Worm (Caenorhabditis elegans) whole organism, L3 larva: Measurements from ENCODE around the gene prx-2.

Experiments used
- R02D3.7 ChIP-seq: fragments of 150-350 bp; optimal IDR thresholded peaks from 2 replicates; lab custom pipeline; 2014; ENCODE audit warnings: missing biosample characterization, missing genetic modification characterization
- ZK546.5 ChIP-seq: sonication (generic microtip); optimal IDR thresholded peaks from 2 replicates; lab custom pipeline; 2017; ENCODE audit warnings: missing biosample characterization, missing genetic modification characterization
- aly-2 ChIP-seq: fragments of 150-350 bp; optimal IDR thresholded peaks from 2 replicates; lab custom pipeline; 2014; ENCODE audit warnings: missing biosample characterization, missing genetic modification characterization
- ama-1 ChIP-seq: fragments of 150-350 bp; optimal IDR thresholded peaks from 2 replicates; lab custom pipeline; 2018
- ceh-16 ChIP-seq: sonication (generic microtip); optimal IDR thresholded peaks from 2 replicates; lab custom pipeline; 2017; ENCODE audit warnings: missing biosample characterization, missing genetic modification characterization
- ceh-28 ChIP-seq: fragments of 150-350 bp; optimal IDR thresholded peaks from 2 replicates; lab custom pipeline; 2014; ENCODE audit warnings: missing biosample characterization, missing genetic modification reagents, missing genetic modification characterization
- ceh-82 ChIP-seq: fragments of 150-350 bp; optimal IDR thresholded peaks from 2 replicates; lab custom pipeline; 2014; ENCODE audit warnings: missing biosample characterization, missing genetic modification characterization
- ceh-9 ChIP-seq: sonication (generic microtip); optimal IDR thresholded peaks from 2 replicates; lab custom pipeline; 2018; ENCODE audit warnings: missing biosample characterization, missing genetic modification characterization
- daf-12 ChIP-seq: fragments of 150-350 bp; optimal IDR thresholded peaks from 2 replicates; lab custom pipeline; 2014; ENCODE audit warnings: missing biosample characterization, missing genetic modification reagents, missing genetic modification characterization
- egl-27 ChIP-seq: sonication (generic microtip); optimal IDR thresholded peaks from 4 replicates; lab custom pipeline; 2017; ENCODE audit warnings: missing biosample characterization, missing genetic modification reagents, missing genetic modification characterization
- egl-5 ChIP-seq: fragments of 150-350 bp; optimal IDR thresholded peaks from 2 replicates; lab custom pipeline; 2017; ENCODE audit warnings: missing biosample characterization, missing genetic modification reagents, missing genetic modification characterization, inconsistent platforms
- elt-1 ChIP-seq: fragments of 150-350 bp; optimal IDR thresholded peaks from 2 replicates; lab custom pipeline; 2014; ENCODE audit warnings: missing biosample characterization, missing genetic modification characterization
- elt-2 ChIP-seq: sonication (generic microtip); optimal IDR thresholded peaks from 2 replicates; lab custom pipeline; 2016; ENCODE audit warnings: missing genetic modification reagents, mild to moderate bottlenecking, missing genetic modification characterization, missing compliant biosample characterization
- elt-3 ChIP-seq, 3 experiments: fragments of 150-350 bp in 1 of 3; sonication (generic microtip) in 2 of 3; optimal IDR thresholded peaks; 2 replicates in 2 of 3; 4 replicates in 1 of 3; lab custom pipeline; 2014 to 2017; ENCODE audit warnings: missing biosample characterization in 3 of 3, missing genetic modification characterization in 3 of 3
- eor-1 ChIP-seq, 2 experiments: fragments of 150-350 bp; optimal IDR thresholded peaks; 2 replicates each; lab custom pipeline; 2014 to 2018; ENCODE audit warnings: missing biosample characterization in 2 of 2, missing genetic modification characterization in 2 of 2
- fkh-10 ChIP-seq: sonication (generic microtip); optimal IDR thresholded peaks from 2 replicates; lab custom pipeline; 2017; ENCODE audit warnings: missing biosample characterization, missing genetic modification reagents, missing genetic modification characterization
- fkh-2 ChIP-seq: fragments of 150-350 bp; optimal IDR thresholded peaks from 2 replicates; lab custom pipeline; 2014; ENCODE audit warnings: missing biosample characterization, missing genetic modification reagents, missing genetic modification characterization
- fos-1 ChIP-seq: fragments of 150-350 bp; optimal IDR thresholded peaks from 2 replicates; lab custom pipeline; 2014; ENCODE audit warnings: missing biosample characterization, missing genetic modification characterization
- hmg-11 ChIP-seq: sonication (generic microtip); optimal IDR thresholded peaks from 2 replicates; lab custom pipeline; 2016; ENCODE audit warnings: missing genetic modification characterization, missing compliant biosample characterization
- jun-1 ChIP-seq: fragments of 150-350 bp; optimal IDR thresholded peaks from 2 replicates; lab custom pipeline; 2014; ENCODE audit warnings: missing biosample characterization, missing genetic modification reagents, missing genetic modification characterization
- lin-15B ChIP-seq: fragments of 150-350 bp; optimal IDR thresholded peaks from 2 replicates; lab custom pipeline; 2014; ENCODE audit warnings: missing biosample characterization, missing genetic modification characterization
- lin-39 ChIP-seq: fragments of 150-350 bp; optimal IDR thresholded peaks from 2 replicates; lab custom pipeline; 2018; ENCODE audit warnings: missing biosample characterization, missing genetic modification reagents, missing genetic modification characterization
- lsy-12 ChIP-seq: sonication (generic microtip); optimal IDR thresholded peaks from 2 replicates; lab custom pipeline; 2016; ENCODE audit warnings: mild to moderate bottlenecking, missing genetic modification characterization, missing compliant biosample characterization
- mdl-1 ChIP-seq: fragments of 150-350 bp; optimal IDR thresholded peaks from 2 replicates; lab custom pipeline; 2014; ENCODE audit warnings: missing biosample characterization, missing genetic modification characterization
- mml-1 ChIP-seq: fragments of 150-350 bp; sonication (generic microtip); optimal IDR thresholded peaks from 3 replicates; lab custom pipeline; 2014; ENCODE audit warnings: missing biosample characterization, missing genetic modification characterization
- nfya-1 ChIP-seq: sonication (generic microtip); optimal IDR thresholded peaks from 2 replicates; lab custom pipeline; 2017; ENCODE audit warnings: missing genetic modification characterization, mild to moderate bottlenecking, missing compliant biosample characterization, antibody characterized with exemption, moderate library complexity; ENCODE audit not compliant: insufficient read depth
- nhr-11 ChIP-seq: fragments of 150-350 bp; optimal IDR thresholded peaks from 2 replicates; lab custom pipeline; 2014; ENCODE audit warnings: missing biosample characterization, missing genetic modification characterization
- nhr-12 ChIP-seq: fragments of 150-350 bp; optimal IDR thresholded peaks from 2 replicates; lab custom pipeline; 2014; ENCODE audit warnings: missing biosample characterization, missing genetic modification characterization
- nhr-23 ChIP-seq: fragments of 150-350 bp; optimal IDR thresholded peaks from 2 replicates; lab custom pipeline; 2014; ENCODE audit warnings: missing biosample characterization, missing genetic modification reagents, missing genetic modification characterization
- nhr-237 ChIP-seq: fragments of 150-350 bp; optimal IDR thresholded peaks from 2 replicates; lab custom pipeline; 2014; ENCODE audit warnings: missing biosample characterization, missing genetic modification characterization
- nhr-25 ChIP-seq: sonication (generic microtip); optimal IDR thresholded peaks from 2 replicates; lab custom pipeline; 2017; ENCODE audit warnings: missing biosample characterization, missing genetic modification characterization
- nhr-28 ChIP-seq: fragments of 150-350 bp; optimal IDR thresholded peaks from 2 replicates; lab custom pipeline; 2014; ENCODE audit warnings: missing biosample characterization, missing genetic modification characterization
- nhr-43 ChIP-seq: sonication (generic microtip); optimal IDR thresholded peaks from 2 replicates; lab custom pipeline; 2016; ENCODE audit warnings: mild to moderate bottlenecking, missing genetic modification characterization, missing compliant biosample characterization; ENCODE audit not compliant: poor library complexity, severe bottlenecking
- nhr-67 ChIP-seq: fragments of 150-350 bp; optimal IDR thresholded peaks from 2 replicates; lab custom pipeline; 2014; ENCODE audit warnings: missing biosample characterization, missing genetic modification characterization
- nhr-76 ChIP-seq: fragments of 150-350 bp; sonication (generic microtip); optimal IDR thresholded peaks from 5 replicates; lab custom pipeline; 2014; ENCODE audit warnings: missing biosample characterization, missing genetic modification characterization
- nhr-77 ChIP-seq: fragments of 150-350 bp; optimal IDR thresholded peaks from 2 replicates; lab custom pipeline; 2014; ENCODE audit warnings: missing biosample characterization, missing genetic modification characterization
- pha-4 ChIP-seq: fragments of 150-350 bp; optimal IDR thresholded peaks from 2 replicates; lab custom pipeline; 2014; ENCODE audit warnings: missing biosample characterization, missing genetic modification reagents, missing genetic modification characterization
- pqm-1 ChIP-seq: fragments of 150-350 bp; optimal IDR thresholded peaks from 2 replicates; lab custom pipeline; 2017; ENCODE audit warnings: missing biosample characterization, missing genetic modification characterization, inconsistent platforms
- sea-2 ChIP-seq: fragments of 150-350 bp; sonication (generic microtip); optimal IDR thresholded peaks from 4 replicates; lab custom pipeline; 2014; ENCODE audit warnings: missing biosample characterization, missing genetic modification reagents, missing genetic modification characterization
- skn-1 ChIP-seq: fragments of 150-350 bp; optimal IDR thresholded peaks from 2 replicates; lab custom pipeline; 2014; ENCODE audit warnings: missing biosample characterization, missing genetic modification characterization
- snpc-4 ChIP-seq: fragments of 150-350 bp; optimal IDR thresholded peaks from 2 replicates; lab custom pipeline; 2014; ENCODE audit warnings: missing biosample characterization, missing genetic modification characterization
- tbx-2 ChIP-seq: sonication (generic microtip); optimal IDR thresholded peaks from 2 replicates; lab custom pipeline; 2016; ENCODE audit warnings: mild to moderate bottlenecking, missing genetic modification characterization, missing compliant biosample characterization
- unc-39 ChIP-seq: sonication (generic microtip); optimal IDR thresholded peaks from 4 replicates; lab custom pipeline; 2017; ENCODE audit warnings: missing biosample characterization, missing genetic modification characterization
- unc-62 ChIP-seq: fragments of 150-350 bp; sonication (generic microtip); optimal IDR thresholded peaks from 4 replicates; lab custom pipeline; 2014; ENCODE audit warnings: missing biosample characterization, missing genetic modification reagents, missing genetic modification characterization
- zag-1 ChIP-seq: fragments of 150-350 bp; optimal IDR thresholded peaks from 2 replicates; lab custom pipeline; 2014; ENCODE audit warnings: missing biosample characterization, missing genetic modification characterization
- ztf-11 ChIP-seq: fragments of 150-350 bp; optimal IDR thresholded peaks from 2 replicates; lab custom pipeline; 2014; ENCODE audit warnings: missing biosample characterization, missing genetic modification characterization
- ztf-4 ChIP-seq: fragments of 150-350 bp; optimal IDR thresholded peaks from 2 replicates; lab custom pipeline; 2014; ENCODE audit warnings: missing biosample characterization, missing genetic modification characterization

prx-2 gene

ce11 chrIV:11692071-11692673 is 48.2 kb downstream of the prx-2 start:
- TF ChIP-seq nhr-28 (tag; lab: Kevin White, UChicago) = no peak
- peak; percentile 92 for TF ChIP-seq pha-4 (tag; lab: Kevin White, UChicago)
- no peak for TF ChIP-seq aly-2 (tag; lab: Kevin White, UChicago)
- peak; percentile 75 for TF ChIP-seq nhr-23 (tag; lab: Kevin White, UChicago)
- TF ChIP-seq pqm-1 = peak; percentile 88
- TF ChIP-seq hmg-11 (tag; lab: Kevin White, UChicago) = peak; percentile 64
- TF ChIP-seq unc-62 (GFP tag; lab: Kevin White, UChicago) = peak; percentile 33
- peak; percentile 47 for TF ChIP-seq ama-1
- peak; percentile 60 for TF ChIP-seq snpc-4
- TF ChIP-seq fos-1 = peak; percentile 1
- no peak for TF ChIP-seq nhr-237 (tag; lab: Kevin White, UChicago)
- TF ChIP-seq ceh-28 (tag; lab: Kevin White, UChicago) = peak; percentile 51
- TF ChIP-seq ztf-4 (tag; lab: Kevin White, UChicago) = no peak
- TF ChIP-seq nhr-25 (tag; lab: Kevin White, UChicago) = peak; percentile 86
- TF ChIP-seq sea-2 (GFP tag; lab: Kevin White, UChicago) = no peak
- no peak for TF ChIP-seq mdl-1
- TF ChIP-seq nfya-1 (tag; lab: Kevin White, UChicago) = peak; percentile 84
- peak; percentile 22 for TF ChIP-seq elt-1 (tag; lab: Kevin White, UChicago)
- no peak for TF ChIP-seq nhr-43 (tag; lab: Kevin White, UChicago)
- TF ChIP-seq nhr-77 (tag; lab: Kevin White, UChicago) = no peak
- TF ChIP-seq daf-12 (tag; lab: Kevin White, UChicago) = no peak
- no peak for TF ChIP-seq nhr-12 (tag; lab: Kevin White, UChicago)
- peak; percentile 24 for TF ChIP-seq unc-39 (tag; lab: Kevin White, UChicago)
- TF ChIP-seq ZK546.5 = no peak
- TF ChIP-seq zag-1 (tag; lab: Kevin White, UChicago) = no peak
- peak; percentile 7 for TF ChIP-seq ceh-82
- no peak for TF ChIP-seq nhr-67
- TF ChIP-seq jun-1 (tag; lab: Kevin White, UChicago) = peak; percentile 78
- peak in 2 of 3 experiments; percentile 51 to 61 for TF ChIP-seq elt-3 (tag; optimal IDR thresholded peaks at IDR 0.05; lab: Kevin White, UChicago)
- no peak for TF ChIP-seq ceh-9 (tag; lab: Kevin White, UChicago)
- TF ChIP-seq mml-1 (tag; lab: Kevin White, UChicago) = no peak
- no peak for TF ChIP-seq nhr-11 (tag; lab: Kevin White, UChicago)
- peak; percentile 62 for TF ChIP-seq lin-15B
- TF ChIP-seq fkh-10 (GFP tag; lab: Kevin White, UChicago) = peak; percentile 41
- TF ChIP-seq ceh-16 (tag; lab: Kevin White, UChicago) = no peak
- TF ChIP-seq nhr-76 (tag; lab: Kevin White, UChicago) = no peak
- TF ChIP-seq R02D3.7 = no peak
- TF ChIP-seq eor-1 (tag; optimal IDR thresholded peaks at IDR 0.05; lab: Kevin White, UChicago) = no peak
- peak; percentile 26 for TF ChIP-seq egl-27 (tag; lab: Kevin White, UChicago)
- peak; percentile 38 for TF ChIP-seq tbx-2
- TF ChIP-seq ztf-11 (tag; lab: Kevin White, UChicago) = no peak
- no peak for TF ChIP-seq fkh-2 (tag; lab: Kevin White, UChicago)
- peak; percentile 96 for TF ChIP-seq elt-2
- TF ChIP-seq skn-1 (tag; lab: Kevin White, UChicago) = peak; percentile 47
- TF ChIP-seq lsy-12 = peak; percentile 51
- no peak for TF ChIP-seq egl-5 (tag; lab: Kevin White, UChicago)
- peak; percentile 73 for TF ChIP-seq lin-39 (tag; lab: Kevin White, UChicago)
